Fruit fly (Drosophila melanogaster) whole organism: ENCODE data around the gene Kap-alpha3.

Experiments used
- CG8478 ChIP-seq: fragments of >200 bp; optimal IDR thresholded peaks from 2 replicates; lab custom pipeline; 2018; ENCODE audit warnings: inconsistent platforms
- Dll ChIP-seq: fragments of >200 bp; optimal IDR thresholded peaks from 2 replicates; lab custom pipeline; 2017
- EcR ChIP-seq, 2 experiments: fragments of >200 bp; optimal IDR thresholded peaks; 2 replicates each; lab custom pipeline; 2017; ENCODE audit warnings: missing biosample characterization in 2 of 2, missing genetic modification characterization in 2 of 2, missing genetic modification reagents in 2 of 2
- pan ChIP-seq: fragments of >200 bp; optimal IDR thresholded peaks from 2 replicates; lab custom pipeline; 2017
- psq ChIP-seq: fragments of >200 bp; optimal IDR thresholded peaks from 2 replicates; lab custom pipeline; 2017

dm6 chr3R:9613124-9613523 is 35.6 kb upstream of the Kap-alpha3 start:
- TF ChIP-seq EcR (GFP tag; optimal IDR thresholded peaks at IDR 0.05; lab: Kevin White, UChicago) = no peak
- TF ChIP-seq psq (lab: Kevin White, UChicago) = no peak
- no peak for TF ChIP-seq CG8478 (lab: Kevin White, UChicago)
- no peak for TF ChIP-seq Dll
- TF ChIP-seq pan (lab: Kevin White, UChicago) = no peak
